Worm (Caenorhabditis elegans): Measurements from ENCODE around the gene rab-33.
A peak's percentile ranks its signal among the peaks of the same experiment; 100 is the strongest.

Gene rab-33

ce11 chrIII:10524823-10525222, 21.2 kb upstream of the rab-33 start:
- no peak for TF ChIP-seq vab-7 (GFP tag; IDR thresholded peaks at IDR 0.05)
- no peak for TF ChIP-seq F44E2.7 (GFP tag; IDR thresholded peaks at IDR 0.05)
- no peak for TF ChIP-seq egl-27 (tag; optimal IDR thresholded peaks at IDR 0.05)
- no peak for TF ChIP-seq ceh-32 (tag; optimal IDR thresholded peaks at IDR 0.05; ENCODE audit: poor library complexity)
- TF ChIP-seq ctbp-1 (GFP tag; IDR thresholded peaks at IDR 0.05): no peak
- TF ChIP-seq aha-1 (tag): no peak
- TF ChIP-seq daf-16 (GFP tag; optimal IDR thresholded peaks at IDR 0.05): no peak
- TF ChIP-seq daf-16 (tag; optimal IDR thresholded peaks at IDR 0.05): no peak
- TF ChIP-seq F10B5.3 (tag; optimal IDR thresholded peaks at IDR 0.05): no peak
- no peak for TF ChIP-seq Y105C5A.15 (GFP tag; IDR thresholded peaks at IDR 0.05)
- TF ChIP-seq nhr-237 (tag; optimal IDR thresholded peaks at IDR 0.05): no peak
- no peak for TF ChIP-seq lsy-2 (tag; optimal IDR thresholded peaks at IDR 0.05)
- no peak for TF ChIP-seq nhr-48 (tag; optimal IDR thresholded peaks at IDR 0.05)
- no peak for TF ChIP-seq ceh-82 (tag; optimal IDR thresholded peaks at IDR 0.05)
- no peak for TF ChIP-seq D1046.2 (GFP tag; IDR thresholded peaks at IDR 0.05)

ce11 chrIII:10523025-10523424, 19.4 kb upstream of the rab-33 start:
- TF ChIP-seq skn-1 (tag; optimal IDR thresholded peaks at IDR 0.05) (no peak), nhr-28 (tag; optimal IDR thresholded peaks at IDR 0.05) (no peak), ZK337.2 (GFP tag; IDR thresholded peaks at IDR 0.05) (no peak), dve-1 (tag; optimal IDR thresholded peaks at IDR 0.05; ENCODE audit: insufficient read depth) (no peak), attf-4 (tag; optimal IDR thresholded peaks at IDR 0.05) (no peak), nhr-48 (tag; optimal IDR thresholded peaks at IDR 0.05) (no peak), nhr-11 (tag; optimal IDR thresholded peaks at IDR 0.05) (no peak), sdz-12 (GFP tag; optimal IDR thresholded peaks at IDR 0.05) (no peak), set-16 (GFP tag; IDR thresholded peaks at IDR 0.05) (no peak)

ce11 chrIII:10521219-10521618, 17.6 kb upstream of the rab-33 start:
- no peak for TF ChIP-seq zip-2 (tag; optimal IDR thresholded peaks at IDR 0.05)
- TF ChIP-seq pha-4 (GFP tag; IDR thresholded peaks at IDR 0.05): no peak
- no peak for TF ChIP-seq pha-4 (tag; optimal IDR thresholded peaks at IDR 0.05)
- no peak for TF ChIP-seq hif-1 (tag; optimal IDR thresholded peaks at IDR 0.05)
- TF ChIP-seq hmg-1.1 (GFP tag; IDR thresholded peaks at IDR 0.05): no peak
- TF ChIP-seq spr-3 (GFP tag; optimal IDR thresholded peaks at IDR 0.05): no peak
- no peak for TF ChIP-seq snpc-4 (tag; optimal IDR thresholded peaks at IDR 0.05)
- no peak for TF ChIP-seq sdz-12 (GFP tag; optimal IDR thresholded peaks at IDR 0.05)
- no peak for TF ChIP-seq nhr-237 (tag; optimal IDR thresholded peaks at IDR 0.05)
- no peak for TF ChIP-seq nhr-10 (tag; optimal IDR thresholded peaks at IDR 0.05)
- TF ChIP-seq zip-11 (GFP tag; IDR thresholded peaks at IDR 0.05): no peak
- no peak for TF ChIP-seq attf-4 (tag; optimal IDR thresholded peaks at IDR 0.05)
- no peak for TF ChIP-seq F26F4.8 (GFP tag; conservative IDR thresholded peaks at IDR 0.05)
- no peak for TF ChIP-seq nhr-111 (GFP tag; optimal IDR thresholded peaks at IDR 0.05)
- TF ChIP-seq T20F7.1 (GFP tag; optimal IDR thresholded peaks at IDR 0.05): no peak
- no peak for TF ChIP-seq dmd-8 (GFP tag; IDR thresholded peaks at IDR 0.05)
- no peak for TF ChIP-seq daf-16 (GFP tag; optimal IDR thresholded peaks at IDR 0.05)
- TF ChIP-seq daf-16 (tag; optimal IDR thresholded peaks at IDR 0.05): no peak

ce11 chrIII:10520523-10520922, 16.9 kb upstream of the rab-33 start, which contains the start of gene unc-49:
TSS of gene unc-49 (plus strand) at chrIII:10520762.
- no peak for TF ChIP-seq unc-130 (GFP tag; optimal IDR thresholded peaks at IDR 0.05)
- peak; percentile 58 for TF ChIP-seq aha-1 (tag)

ce11 chrIII:10519615-10520014, 16.0 kb upstream of the rab-33 start:
- TF ChIP-seq mep-1 (tag; optimal IDR thresholded peaks at IDR 0.05) (no peak), aha-1 (tag) (peak; percentile 62)
